Fruit fly (Drosophila melanogaster) whole organism, embryonic: ENCODE measurements around the gene RpS20.

Experiments used
- Ada2b ChIP-seq: fragments of 200-800 bp; sonication (Bioruptor generic); IDR thresholded peaks from 2 replicates; pipeline ENCODE4 v1.3.6; 2022; ENCODE audit warnings: missing biosample characterization, missing genetic modification characterization
- Asciz ChIP-seq: fragments of 200-800 bp; sonication (Bioruptor generic); optimal IDR thresholded peaks from 2 replicates; lab custom pipeline; 2017; ENCODE audit warnings: missing biosample characterization, mild to moderate bottlenecking, missing genetic modification characterization, missing genetic modification reagents
- Awh ChIP-seq: fragments of 200-800 bp; sonication (Bioruptor generic); IDR thresholded peaks from 2 replicates; pipeline ENCODE4, ENCODE4 v1.3.6; 2022; ENCODE audit warnings: missing biosample characterization, missing genetic modification characterization
- BtbVII ChIP-seq: fragments of 200-800 bp; sonication (Bioruptor generic); optimal IDR thresholded peaks from 3 replicates; lab custom pipeline; 2017; ENCODE audit warnings: missing biosample characterization, mild to moderate bottlenecking, missing genetic modification characterization
- CG10462 ChIP-seq: fragments of 200-800 bp; sonication (Bioruptor generic); optimal IDR thresholded peaks from 2 replicates; lab custom pipeline; 2016; ENCODE audit warnings: missing biosample characterization, missing genetic modification characterization
- CG10565 ChIP-seq: fragments of 200-800 bp; sonication (Bioruptor generic); optimal IDR thresholded peaks from 3 replicates; lab custom pipeline; 2016; ENCODE audit warnings: missing biosample characterization, mild to moderate bottlenecking, missing genetic modification characterization
- CG11085 ChIP-seq: fragments of 200-800 bp; sonication (Bioruptor generic); IDR thresholded peaks from 2 replicates; pipeline ENCODE4 v1.3.6; 2022; ENCODE audit warnings: missing biosample characterization, missing genetic modification characterization
- CG14667 ChIP-seq: fragments of 200-800 bp; sonication (Bioruptor generic); IDR thresholded peaks from 2 replicates; pipeline ENCODE4 v1.3.6; 2022; ENCODE audit warnings: missing biosample characterization, missing genetic modification characterization
- CG1602 ChIP-seq: fragments of 200-800 bp; sonication (Bioruptor generic); optimal IDR thresholded peaks from 3 replicates; lab custom pipeline; 2016; ENCODE audit warnings: missing biosample characterization, missing genetic modification characterization
- CG2202 ChIP-seq: fragments of 200-800 bp; sonication (Bioruptor generic); optimal IDR thresholded peaks from 2 replicates; lab custom pipeline; 2018; ENCODE audit warnings: missing biosample characterization, mild to moderate bottlenecking, missing genetic modification characterization
- CG30403 ChIP-seq: fragments of 200-800 bp; sonication (Bioruptor generic); optimal IDR thresholded peaks from 3 replicates; lab custom pipeline; 2016; ENCODE audit warnings: missing biosample characterization, missing genetic modification characterization
- CG30431 ChIP-seq: fragments of 200-800 bp; sonication (Bioruptor generic); optimal IDR thresholded peaks from 2 replicates; lab custom pipeline; 2017; ENCODE audit warnings: missing biosample characterization, missing genetic modification characterization
- CG3163 ChIP-seq: fragments of 200-800 bp; sonication (Bioruptor generic); optimal IDR thresholded peaks from 3 replicates; lab custom pipeline; 2016; ENCODE audit warnings: missing biosample characterization, missing genetic modification characterization
- CG4282 ChIP-seq: fragments of 200-800 bp; sonication (Bioruptor generic); optimal IDR thresholded peaks from 2 replicates; lab custom pipeline; 2016; ENCODE audit warnings: missing biosample characterization, missing genetic modification characterization
- CG4328 ChIP-seq: fragments of 200-800 bp; sonication (Bioruptor generic); optimal IDR thresholded peaks from 3 replicates; lab custom pipeline; 2017; ENCODE audit warnings: missing biosample characterization, missing genetic modification reagents, missing genetic modification characterization
- CG4404 ChIP-seq: fragments of 200-800 bp; sonication (Bioruptor generic); IDR thresholded peaks from 2 replicates; pipeline ENCODE4 v1.3.6; 2022; ENCODE audit warnings: missing biosample characterization, missing genetic modification characterization
- CG6175 ChIP-seq: fragments of 200-800 bp; sonication (Bioruptor generic); IDR thresholded peaks from 3 replicates; pipeline ENCODE4 v1.3.6; 2022; ENCODE audit warnings: missing biosample characterization, missing genetic modification characterization
- CG6683 ChIP-seq: fragments of 200-800 bp; sonication (Bioruptor generic); optimal IDR thresholded peaks from 2 replicates; lab custom pipeline; 2017; ENCODE audit warnings: missing biosample characterization, mild to moderate bottlenecking, missing genetic modification characterization, missing genetic modification reagents
- CG6689 ChIP-seq: fragments of 200-800 bp; sonication (Bioruptor generic); IDR thresholded peaks from 2 replicates; pipeline ENCODE4 v1.3.6; 2022; ENCODE audit warnings: missing biosample characterization, missing genetic modification characterization
- CG9932 ChIP-seq: fragments of 200-800 bp; sonication (Bioruptor generic); IDR thresholded peaks from 2 replicates; pipeline ENCODE4 v1.3.6; 2022; ENCODE audit warnings: missing biosample characterization, missing genetic modification characterization
- CrebB ChIP-seq: fragments of 200-800 bp; sonication (Bioruptor generic); optimal IDR thresholded peaks from 3 replicates; lab custom pipeline; 2018; ENCODE audit warnings: missing biosample characterization, mild to moderate bottlenecking, missing genetic modification characterization
- Doc2 ChIP-seq: fragments of 200-800 bp; sonication (Bioruptor generic); IDR thresholded peaks from 2 replicates; pipeline ENCODE4 v1.3.6; 2022; ENCODE audit warnings: missing biosample characterization, missing genetic modification characterization
- Lpt ChIP-seq: fragments of >200 bp; optimal IDR thresholded peaks from 2 replicates; lab custom pipeline; 2018; ENCODE audit warnings: missing biosample characterization, missing genetic modification characterization
- MESR4 ChIP-seq: fragments of 200-800 bp; sonication (Bioruptor generic); optimal IDR thresholded peaks from 2 replicates; lab custom pipeline; 2018; ENCODE audit warnings: missing biosample characterization, mild to moderate bottlenecking, missing genetic modification characterization, moderate library complexity
- Rfx ChIP-seq: fragments of 200-800 bp; sonication (Bioruptor generic); IDR thresholded peaks from 2 replicates; pipeline ENCODE4 v1.3.6; 2022; ENCODE audit warnings: missing biosample characterization, missing genetic modification characterization
- Xbp1 ChIP-seq: fragments of 200-800 bp; sonication (Bioruptor generic); optimal IDR thresholded peaks from 3 replicates; lab custom pipeline; 2016; ENCODE audit warnings: missing biosample characterization, mild to moderate bottlenecking, missing genetic modification characterization
- az2 ChIP-seq: fragments of 200-800 bp; sonication (Bioruptor generic); optimal IDR thresholded peaks from 3 replicates; lab custom pipeline; 2016; ENCODE audit warnings: missing biosample characterization, missing genetic modification characterization
- cg ChIP-seq: fragments of 200-800 bp; sonication (Bioruptor generic); optimal IDR thresholded peaks from 3 replicates; lab custom pipeline; 2019; ENCODE audit warnings: missing biosample characterization, mild to moderate bottlenecking, missing genetic modification characterization, moderate library complexity
- dysf ChIP-seq: fragments of 200-800 bp; sonication (Bioruptor generic); IDR thresholded peaks from 3 replicates; pipeline ENCODE4 v1.3.6; 2022; ENCODE audit warnings: missing biosample characterization, missing genetic modification characterization
- eve ChIP-seq, 2 experiments: fragments of >200 bp; optimal IDR thresholded peaks; 2 replicates each; lab custom pipeline; 2017; ENCODE audit warnings: missing biosample characterization in 2 of 2, missing genetic modification characterization in 2 of 2
- ftz-f1 ChIP-seq: fragments of 200-800 bp; sonication (Bioruptor generic); optimal IDR thresholded peaks from 2 replicates; lab custom pipeline; 2016; ENCODE audit warnings: missing biosample characterization, missing genetic modification characterization
- fu2 ChIP-seq: fragments of 200-800 bp; sonication (Bioruptor generic); optimal IDR thresholded peaks from 2 replicates; lab custom pipeline; 2016; ENCODE audit warnings: missing biosample characterization, missing genetic modification characterization
- gfzf ChIP-seq: fragments of 200-800 bp; sonication (Bioruptor generic); optimal IDR thresholded peaks from 2 replicates; lab custom pipeline; 2016; ENCODE audit warnings: missing biosample characterization, mild to moderate bottlenecking, missing genetic modification characterization, moderate library complexity
- gro ChIP-seq: fragments of 200-800 bp; sonication (Bioruptor generic); optimal IDR thresholded peaks from 2 replicates; lab custom pipeline; 2016; ENCODE audit warnings: missing biosample characterization, missing genetic modification characterization
- gt ChIP-seq: fragments of 200-800 bp; sonication (Bioruptor generic); IDR thresholded peaks from 2 replicates; pipeline ENCODE4 v1.3.6; 2022; ENCODE audit warnings: missing biosample characterization, missing genetic modification characterization
- ham ChIP-seq: fragments of 200-800 bp; sonication (Bioruptor generic); IDR thresholded peaks from 2 replicates; pipeline ENCODE4 v1.3.6; 2022; ENCODE audit warnings: missing biosample characterization, missing genetic modification characterization
- jing ChIP-seq: fragments of 200-800 bp; sonication (Bioruptor generic); optimal IDR thresholded peaks from 2 replicates; lab custom pipeline; 2018; ENCODE audit warnings: missing biosample characterization, mild to moderate bottlenecking, missing genetic modification characterization
- kay ChIP-seq: fragments of 200-800 bp; sonication (Bioruptor generic); optimal IDR thresholded peaks from 2 replicates; lab custom pipeline; 2016; ENCODE audit warnings: missing biosample characterization, missing genetic modification characterization
- mam ChIP-seq: fragments of 200-800 bp; sonication (Bioruptor generic); optimal IDR thresholded peaks from 3 replicates; lab custom pipeline; 2016; ENCODE audit warnings: missing biosample characterization, missing genetic modification characterization
- mld ChIP-seq: fragments of 200-800 bp; sonication (Bioruptor generic); IDR thresholded peaks from 3 replicates; pipeline ENCODE4 v1.3.6; 2022; ENCODE audit warnings: missing biosample characterization, missing genetic modification characterization; ENCODE audit not compliant: partially characterized antibody
- salm ChIP-seq: fragments of 200-800 bp; sonication (Bioruptor generic); optimal IDR thresholded peaks from 2 replicates; lab custom pipeline; 2018; ENCODE audit warnings: missing biosample characterization, mild to moderate bottlenecking, missing genetic modification characterization
- sc ChIP-seq, 3 experiments: fragments of >200 bp in 2 of 3; fragments of 200-800 bp in 1 of 3; sonication (Bioruptor generic) in 1 of 3; optimal IDR thresholded peaks; 2 replicates in 2 of 3; 3 replicates in 1 of 3; lab custom pipeline; 2017; ENCODE audit warnings: mild to moderate bottlenecking in 1 of 3, missing biosample characterization in 1 of 3, missing genetic modification characterization in 1 of 3, missing genetic modification reagents in 1 of 3
- sd ChIP-seq: fragments of 200-800 bp; sonication (Bioruptor generic); optimal IDR thresholded peaks from 3 replicates; lab custom pipeline; 2018; ENCODE audit warnings: missing biosample characterization, mild to moderate bottlenecking, missing genetic modification characterization, moderate library complexity
- sob ChIP-seq: fragments of 200-800 bp; sonication (Bioruptor generic); IDR thresholded peaks from 2 replicates; pipeline ENCODE4 v1.3.6; 2022; ENCODE audit warnings: missing biosample characterization, missing genetic modification characterization
- tna ChIP-seq: fragments of 200-800 bp; sonication (Bioruptor generic); IDR thresholded peaks from 2 replicates; pipeline ENCODE4 v1.3.6; 2022; ENCODE audit warnings: missing biosample characterization, missing genetic modification characterization; ENCODE audit not compliant: partially characterized antibody
- tup ChIP-seq: fragments of 200-800 bp; sonication (Bioruptor generic); optimal IDR thresholded peaks from 2 replicates; lab custom pipeline; 2016; ENCODE audit warnings: missing biosample characterization, mild to moderate bottlenecking, missing genetic modification characterization, moderate library complexity
- tx ChIP-seq: fragments of 200-800 bp; sonication (Bioruptor generic); optimal IDR thresholded peaks from 2 replicates; lab custom pipeline; 2016; ENCODE audit warnings: missing biosample characterization, missing genetic modification characterization
- zen2 ChIP-seq: fragments of 200-800 bp; sonication (Bioruptor generic); IDR thresholded peaks from 3 replicates; pipeline ENCODE4 v1.3.6; 2022; ENCODE audit warnings: missing biosample characterization, missing genetic modification characterization; ENCODE audit not compliant: partially characterized antibody
- zf30C ChIP-seq: fragments of 200-800 bp; sonication (Bioruptor generic); optimal IDR thresholded peaks from 3 replicates; lab custom pipeline; 2018; ENCODE audit warnings: missing biosample characterization, mild to moderate bottlenecking, missing genetic modification characterization
- zfh2 ChIP-seq: fragments of 200-800 bp; sonication (Bioruptor generic); optimal IDR thresholded peaks from 2 replicates; lab custom pipeline; 2016; ENCODE audit warnings: missing biosample characterization, missing genetic modification characterization

RpS20 gene

dm6 chr3R:20832689-20833524 is 10.9 kb downstream of the RpS20 start, which contains the start of gene Synd (continued):
- TF ChIP-seq CG30403 (GFP tag; lab: Kevin White, UChicago) (no peak), CG30431 (GFP tag; lab: Kevin White, UChicago) (no peak), cg (GFP tag; lab: Kevin White, UChicago) (peak; percentile 96), BtbVII (peak; percentile 69), CG2202 (tag; lab: Kevin White, UChicago) (no peak), Awh (GFP tag; lab: Robert Waterston, UW) (no peak), gro (GFP tag; lab: Kevin White, UChicago) (peak; percentile 43), MESR4 (GFP tag; lab: Kevin White, UChicago) (peak; percentile 92), kay (GFP tag; lab: Kevin White, UChicago) (no peak), fu2 (GFP tag; lab: Kevin White, UChicago) (no peak), Lpt (GFP tag; lab: Kevin White, UChicago) (no peak), sc (optimal IDR thresholded peaks at IDR 0.05; lab: Kevin White, UChicago) (no peak), sc (GFP tag; optimal IDR thresholded peaks at IDR 0.05; lab: Kevin White, UChicago) (no peak), Asciz (GFP tag; lab: Kevin White, UChicago) (no peak), CG1602 (no peak), tup (GFP tag; lab: Kevin White, UChicago) (no peak), CG4328 (GFP tag; lab: Kevin White, UChicago) (no peak), ftz-f1 (GFP tag; lab: Kevin White, UChicago) (no peak), sob (GFP tag; lab: Robert Waterston, UW) (peak; percentile 33; the same call in 1 of the 2 replicates), Doc2 (GFP tag; lab: Robert Waterston, UW) (no peak), CG6683 (GFP tag; lab: Kevin White, UChicago) (peak; percentile 5), Ada2b (no peak), CrebB (tag; lab: Kevin White, UChicago) (peak; percentile 31), CG10565 (GFP tag; lab: Kevin White, UChicago) (no peak), zfh2 (GFP tag; lab: Kevin White, UChicago) (peak; percentile 10), dysf (GFP tag; lab: Robert Waterston, UW) (peak; percentile 35; the same call in 1 of the 3 replicates), CG6175 (GFP tag; lab: Robert Waterston, UW) (no peak), sd (tag; lab: Kevin White, UChicago) (peak; percentile 98), jing (GFP tag; lab: Kevin White, UChicago) (no peak), tna (no peak; the same call in 1 of the 2 replicates), Xbp1 (GFP tag; lab: Kevin White, UChicago) (no peak), salm (tag; lab: Kevin White, UChicago) (no peak), CG4282 (GFP tag; lab: Kevin White, UChicago) (peak; percentile 17), CG3163 (peak; percentile 15), zf30C (GFP tag; lab: Kevin White, UChicago) (no peak), zen2 (GFP tag; lab: Robert Waterston, UW) (no peak), CG14667 (no peak), Rfx (peak; percentile 16; the same call in 1 of the 2 replicates), ham (GFP tag; lab: Robert Waterston, UW) (no peak), az2 (GFP tag; lab: Kevin White, UChicago) (no peak), CG10462 (GFP tag; lab: Kevin White, UChicago) (no peak), CG11085 (GFP tag; lab: Robert Waterston, UW) (no peak), tx (GFP tag; lab: Kevin White, UChicago) (no peak), CG6689 (GFP tag; lab: Robert Waterston, UW) (0 out of 2 replicates have a peak, but pooled peaks have one; percentile 17), CG9932 (GFP tag; lab: Robert Waterston, UW) (no peak), gfzf (GFP tag; lab: Kevin White, UChicago) (peak; percentile 85), mam (GFP tag; lab: Kevin White, UChicago) (no peak), gt (GFP tag; lab: Robert Waterston, UW) (no peak), eve (GFP tag; optimal IDR thresholded peaks at IDR 0.05; lab: Kevin White, UChicago) (no peak), CG4404 (GFP tag; lab: Robert Waterston, UW) (no peak), mld (GFP tag; lab: Robert Waterston, UW) (no peak)
